Fruit fly (Drosophila melanogaster) whole organism, pupa: ENCODE data around the gene pont.

ENCODE experiments used
- CG10348 ChIP-seq: fragments of 200-800 bp; sonication (Bioruptor generic); IDR thresholded peaks from 2 replicates; pipeline ENCODE4 v1.3.6; 2022; ENCODE audit warnings: missing biosample characterization, missing genetic modification characterization
- CG12605 ChIP-seq: fragments of 200-800 bp; sonication (Bioruptor generic); IDR thresholded peaks from 2 replicates; pipeline ENCODE4 v1.3.6; 2022; ENCODE audit warnings: missing biosample characterization, missing genetic modification characterization
- CG13204 ChIP-seq: fragments of 200-800 bp; sonication (Bioruptor generic); optimal IDR thresholded peaks from 2 replicates; lab custom pipeline; 2018; ENCODE audit warnings: missing biosample characterization, mild to moderate bottlenecking, missing genetic modification characterization, moderate library complexity
- CG14655 ChIP-seq: fragments of 200-800 bp; sonication (Bioruptor generic); optimal IDR thresholded peaks from 3 replicates; lab custom pipeline; 2017; ENCODE audit warnings: mild to moderate bottlenecking, missing biosample characterization, missing genetic modification reagents, missing genetic modification characterization
- CG15710 ChIP-seq: fragments of 200-800 bp; sonication (Bioruptor generic); optimal IDR thresholded peaks from 2 replicates; lab custom pipeline; 2018; ENCODE audit warnings: missing biosample characterization, mild to moderate bottlenecking, missing genetic modification characterization, moderate library complexity
- CG17806 ChIP-seq: fragments of 200-800 bp; sonication (Bioruptor generic); optimal IDR thresholded peaks from 2 replicates; lab custom pipeline; 2018; ENCODE audit warnings: missing biosample characterization, mild to moderate bottlenecking, missing genetic modification characterization, moderate library complexity
- CG32121 ChIP-seq: fragments of 200-800 bp; sonication (Bioruptor generic); IDR thresholded peaks from 2 replicates; pipeline ENCODE4 v1.3.6; 2022; ENCODE audit warnings: missing biosample characterization, missing genetic modification characterization
- CG34367 ChIP-seq: fragments of 200-800 bp; sonication (Bioruptor generic); optimal IDR thresholded peaks from 2 replicates; lab custom pipeline; 2018; ENCODE audit warnings: missing biosample characterization, mild to moderate bottlenecking, missing genetic modification characterization
- CG4496 ChIP-seq: fragments of 200-800 bp; sonication (Bioruptor generic); IDR thresholded peaks from 3 replicates; pipeline ENCODE4 v1.3.6; 2022; ENCODE audit warnings: missing biosample characterization, missing genetic modification characterization
- CG8159 ChIP-seq: fragments of 200-800 bp; sonication (Bioruptor generic); optimal IDR thresholded peaks from 3 replicates; lab custom pipeline; 2018; ENCODE audit warnings: missing biosample characterization, mild to moderate bottlenecking, missing genetic modification characterization, moderate library complexity
- CG8301 ChIP-seq: fragments of 200-800 bp; sonication (Bioruptor generic); optimal IDR thresholded peaks from 2 replicates; lab custom pipeline; 2018; ENCODE audit warnings: missing biosample characterization, mild to moderate bottlenecking, missing genetic modification characterization
- CG9948 ChIP-seq: fragments of 200-800 bp; sonication (Bioruptor generic); optimal IDR thresholded peaks from 2 replicates; lab custom pipeline; 2018; ENCODE audit warnings: missing biosample characterization, mild to moderate bottlenecking, missing genetic modification characterization, moderate library complexity
- D1 ChIP-seq: fragments of 200-800 bp; sonication (Bioruptor generic); optimal IDR thresholded peaks from 2 replicates; lab custom pipeline; 2018; ENCODE audit warnings: missing biosample characterization, mild to moderate bottlenecking, missing genetic modification characterization, moderate library complexity
- EcR ChIP-seq: fragments of 200-800 bp; sonication (Bioruptor generic); optimal IDR thresholded peaks from 3 replicates; lab custom pipeline; 2019; ENCODE audit warnings: missing biosample characterization, missing genetic modification characterization, mild to moderate bottlenecking, moderate library complexity, missing genetic modification reagents
- Ets98B ChIP-seq: fragments of 200-800 bp; sonication (Bioruptor generic); IDR thresholded peaks from 2 replicates; pipeline ENCODE4 v1.3.6; 2022; ENCODE audit warnings: missing biosample characterization, missing genetic modification characterization
- Pif1A ChIP-seq: fragments of 200-800 bp; sonication (Bioruptor generic); optimal IDR thresholded peaks from 3 replicates; lab custom pipeline; 2016; ENCODE audit warnings: missing biosample characterization, missing genetic modification characterization
- Pif1B ChIP-seq: fragments of 200-800 bp; sonication (Bioruptor generic); optimal IDR thresholded peaks from 3 replicates; lab custom pipeline; 2016; ENCODE audit warnings: missing biosample characterization, missing genetic modification characterization
- Snoo ChIP-seq: fragments of 200-800 bp; sonication (Bioruptor generic); optimal IDR thresholded peaks from 3 replicates; lab custom pipeline; 2017; ENCODE audit warnings: missing biosample characterization, mild to moderate bottlenecking, missing genetic modification characterization, inconsistent platforms
- fd96Ca ChIP-seq: fragments of 200-800 bp; sonication (Bioruptor generic); IDR thresholded peaks from 3 replicates; pipeline ENCODE4 v1.3.6; 2022; ENCODE audit warnings: missing biosample characterization, missing genetic modification characterization
- gl ChIP-seq: fragments of 200-800 bp; sonication (Bioruptor generic); optimal IDR thresholded peaks from 2 replicates; lab custom pipeline; 2018; ENCODE audit warnings: missing biosample characterization, mild to moderate bottlenecking, missing genetic modification characterization
- rn ChIP-seq: fragments of 200-800 bp; sonication (Bioruptor generic); IDR thresholded peaks from 2 replicates; pipeline ENCODE4 v1.3.6; 2022; ENCODE audit warnings: missing biosample characterization, missing genetic modification characterization

Gene pont

DNA sequence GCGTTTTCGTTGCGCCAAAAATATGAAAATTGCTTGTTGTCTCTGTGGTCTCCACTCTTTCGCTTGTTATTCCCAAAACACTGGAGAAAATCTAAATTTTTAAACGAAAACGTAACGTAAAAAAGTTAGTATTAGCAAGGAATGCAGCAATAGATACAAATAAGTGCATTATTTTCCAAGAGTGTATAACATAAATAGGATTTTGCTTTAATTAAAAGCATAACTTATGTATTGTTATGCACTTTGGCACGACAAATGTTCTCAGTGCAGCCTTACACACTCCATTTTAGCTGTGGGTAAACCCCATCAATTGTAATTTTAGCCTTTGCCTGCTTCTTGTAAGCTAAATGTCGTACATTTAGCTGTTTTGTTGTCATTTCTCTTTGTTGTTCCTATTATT lies 14.1 kb downstream of the pont start:
- TF ChIP-seq Ets98B (GFP tag; lab: Robert Waterston, UW): 0 out of 2 replicates have a peak, but pooled peaks have one; percentile 12
- no peak for TF ChIP-seq fd96Ca (GFP tag; lab: Robert Waterston, UW)
- TF ChIP-seq gl (tag; lab: Kevin White, UChicago): no peak
- no peak for TF ChIP-seq D1 (tag; lab: Kevin White, UChicago)
- no peak for TF ChIP-seq Snoo (tag; lab: Kevin White, UChicago)
- peak; percentile 48 for TF ChIP-seq CG8301 (tag; lab: Kevin White, UChicago)
- TF ChIP-seq CG9948 (tag; lab: Kevin White, UChicago): no peak
- no peak for TF ChIP-seq CG34367
- peak; percentile 42; the same call in 1 of the 3 replicates for TF ChIP-seq CG4496 (GFP tag; lab: Robert Waterston, UW)
- TF ChIP-seq Pif1B (GFP tag; lab: Kevin White, UChicago): no peak
- TF ChIP-seq rn (GFP tag; lab: Robert Waterston, UW): no peak
- TF ChIP-seq CG12605 (GFP tag; lab: Robert Waterston, UW): no peak
- TF ChIP-seq CG8159 (tag; lab: Kevin White, UChicago): peak; percentile 30
- TF ChIP-seq CG32121 (GFP tag; lab: Robert Waterston, UW): no peak
- peak; percentile 37 for TF ChIP-seq CG14655 (GFP tag; lab: Kevin White, UChicago)
- TF ChIP-seq CG17806 (tag; lab: Kevin White, UChicago): peak; percentile 11
- no peak for TF ChIP-seq Pif1A (GFP tag; lab: Kevin White, UChicago)

DNA sequence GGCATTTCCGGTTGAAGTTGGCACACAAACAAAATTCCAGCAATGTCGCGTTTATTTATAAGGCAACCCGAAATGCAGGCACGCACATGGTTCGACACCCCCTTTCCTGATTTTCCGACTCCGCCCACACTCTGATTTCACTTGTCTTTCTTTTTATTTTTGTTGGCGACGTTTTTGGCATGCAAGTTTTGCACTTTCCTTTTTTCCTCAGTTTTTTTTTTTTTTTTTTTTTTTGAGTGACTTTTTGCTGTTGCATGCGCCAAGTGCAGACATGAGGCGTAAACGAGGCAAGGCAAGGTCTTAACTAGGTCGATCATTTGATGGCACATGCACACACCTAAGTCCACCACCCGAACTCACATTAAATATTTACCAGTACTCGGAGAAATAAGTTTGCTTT lies 20.2 kb downstream of the pont start:
- no peak for TF ChIP-seq CG8159 (tag; lab: Kevin White, UChicago)
- TF ChIP-seq gl (tag; lab: Kevin White, UChicago): no peak
- TF ChIP-seq CG10348 (GFP tag; lab: Robert Waterston, UW): no peak
- TF ChIP-seq CG12605 (GFP tag; lab: Robert Waterston, UW): peak; percentile 76
- no peak for TF ChIP-seq CG9948 (tag; lab: Kevin White, UChicago)
- no peak for TF ChIP-seq D1 (tag; lab: Kevin White, UChicago)
- TF ChIP-seq CG4496 (GFP tag; lab: Robert Waterston, UW): peak; percentile 78
- TF ChIP-seq Snoo (tag; lab: Kevin White, UChicago): no peak
- no peak for TF ChIP-seq Pif1B (GFP tag; lab: Kevin White, UChicago)
- TF ChIP-seq CG14655 (GFP tag; lab: Kevin White, UChicago): no peak
- TF ChIP-seq CG8301 (tag; lab: Kevin White, UChicago): no peak
- TF ChIP-seq Pif1A (GFP tag; lab: Kevin White, UChicago): peak; percentile 30
- no peak for TF ChIP-seq CG17806 (tag; lab: Kevin White, UChicago)
- TF ChIP-seq rn (GFP tag; lab: Robert Waterston, UW): 0 out of 2 replicates have a peak, but pooled peaks have one; percentile 8
- TF ChIP-seq CG32121 (GFP tag; lab: Robert Waterston, UW): peak; percentile 84
- peak; percentile 49; the same call in 2 of the 3 replicates for TF ChIP-seq fd96Ca (GFP tag; lab: Robert Waterston, UW)
- peak; percentile 81 for TF ChIP-seq Ets98B (GFP tag; lab: Robert Waterston, UW)
- no peak for TF ChIP-seq EcR (GFP tag; lab: Kevin White, UChicago)
- TF ChIP-seq CG34367: no peak
- TF ChIP-seq CG15710: no peak
- TF ChIP-seq CG13204 (GFP tag; lab: Kevin White, UChicago): no peak

DNA sequence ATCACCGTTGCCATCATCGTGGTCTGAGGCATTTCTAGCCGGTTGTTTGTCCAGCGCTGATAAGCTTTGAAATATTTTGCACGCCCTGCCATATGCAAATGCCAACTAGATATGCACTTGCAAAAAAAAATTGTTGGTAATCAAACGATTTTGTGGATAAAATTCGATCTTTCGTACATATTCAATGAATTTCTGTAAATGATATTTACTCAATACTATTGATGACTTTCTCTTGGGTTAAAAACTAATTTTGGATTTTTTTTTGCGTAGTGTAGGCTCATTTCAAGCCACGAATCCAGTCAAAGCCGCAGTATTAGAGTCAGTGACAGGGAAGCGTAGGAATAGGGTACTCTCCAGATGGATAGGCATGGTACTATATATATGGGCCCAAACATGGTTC lies 21.2 kb downstream of the pont start:
- TF ChIP-seq Pif1B (GFP tag; lab: Kevin White, UChicago): no peak
- no peak for TF ChIP-seq CG17806 (tag; lab: Kevin White, UChicago)
- TF ChIP-seq fd96Ca (GFP tag; lab: Robert Waterston, UW): no peak
- no peak for TF ChIP-seq gl (tag; lab: Kevin White, UChicago)
- TF ChIP-seq CG9948 (tag; lab: Kevin White, UChicago): no peak
- TF ChIP-seq Snoo (tag; lab: Kevin White, UChicago): no peak
- no peak for TF ChIP-seq CG10348 (GFP tag; lab: Robert Waterston, UW)
- no peak for TF ChIP-seq rn (GFP tag; lab: Robert Waterston, UW)
- no peak for TF ChIP-seq CG8159 (tag; lab: Kevin White, UChicago)
- peak; percentile 58 for TF ChIP-seq CG8301 (tag; lab: Kevin White, UChicago)
- no peak for TF ChIP-seq EcR (GFP tag; lab: Kevin White, UChicago)
- TF ChIP-seq CG12605 (GFP tag; lab: Robert Waterston, UW): no peak
- TF ChIP-seq Ets98B (GFP tag; lab: Robert Waterston, UW): peak; percentile 31; the same call in 1 of the 2 replicates
- TF ChIP-seq D1 (tag; lab: Kevin White, UChicago): no peak
- no peak for TF ChIP-seq CG4496 (GFP tag; lab: Robert Waterston, UW)
- no peak for TF ChIP-seq CG15710
- peak; percentile 61 for TF ChIP-seq CG14655 (GFP tag; lab: Kevin White, UChicago)
- no peak for TF ChIP-seq Pif1A (GFP tag; lab: Kevin White, UChicago)
- TF ChIP-seq CG34367: no peak
- TF ChIP-seq CG32121 (GFP tag; lab: Robert Waterston, UW): no peak; the same call in 1 of the 2 replicates
- TF ChIP-seq CG13204 (GFP tag; lab: Kevin White, UChicago): no peak

DNA sequence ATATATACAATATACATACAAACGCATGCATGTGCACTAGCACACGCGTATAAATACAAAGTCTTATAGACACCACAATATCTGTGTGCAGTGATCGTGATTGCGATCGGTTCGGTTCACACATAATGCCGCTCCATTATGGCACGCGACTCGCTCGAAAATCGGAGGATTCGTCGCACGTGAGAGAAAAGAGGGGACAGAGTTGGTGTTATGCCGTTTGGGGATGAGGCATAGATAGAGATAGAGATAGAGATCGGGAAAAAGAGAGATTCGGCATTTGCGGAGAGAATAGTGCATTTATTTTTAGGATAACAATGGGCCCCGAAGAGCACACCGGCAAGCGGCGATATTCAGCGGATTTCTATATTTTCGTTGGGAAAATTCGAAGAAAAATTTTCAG lies 22.2 kb downstream of the pont start:
- TF ChIP-seq fd96Ca (GFP tag; lab: Robert Waterston, UW) (no peak), Ets98B (GFP tag; lab: Robert Waterston, UW) (no peak; the same call in 1 of the 2 replicates), CG10348 (GFP tag; lab: Robert Waterston, UW) (no peak), CG8159 (tag; lab: Kevin White, UChicago) (no peak), CG8301 (tag; lab: Kevin White, UChicago) (no peak), CG17806 (tag; lab: Kevin White, UChicago) (no peak), CG4496 (GFP tag; lab: Robert Waterston, UW) (no peak), EcR (GFP tag; lab: Kevin White, UChicago) (no peak), rn (GFP tag; lab: Robert Waterston, UW) (no peak), D1 (tag; lab: Kevin White, UChicago) (no peak), CG9948 (tag; lab: Kevin White, UChicago) (no peak), CG34367 (no peak), CG14655 (GFP tag; lab: Kevin White, UChicago) (no peak), Pif1A (GFP tag; lab: Kevin White, UChicago) (no peak), Pif1B (GFP tag; lab: Kevin White, UChicago) (no peak), Snoo (tag; lab: Kevin White, UChicago) (no peak)
